Fruit fly (Drosophila melanogaster) whole organism, embryonic: ENCODE data around the gene CG42814.
A peak's percentile ranks its signal among the peaks of the same experiment; 100 is the strongest.

ENCODE experiments used
- Blimp-1 ChIP-seq: fragments of 200-800 bp; sonication (Bioruptor generic); optimal IDR thresholded peaks from 3 replicates; lab custom pipeline; 2018; ENCODE audit warnings: missing biosample characterization, missing genetic modification characterization, mild to moderate bottlenecking, moderate library complexity, missing genetic modification reagents
- CG10274 ChIP-seq: fragments of 200-800 bp; sonication (Bioruptor generic); optimal IDR thresholded peaks from 3 replicates; lab custom pipeline; 2017; ENCODE audit warnings: missing biosample characterization, mild to moderate bottlenecking, missing genetic modification characterization
- CG10462 ChIP-seq: fragments of 200-800 bp; sonication (Bioruptor generic); optimal IDR thresholded peaks from 2 replicates; lab custom pipeline; 2016; ENCODE audit warnings: missing biosample characterization, missing genetic modification characterization
- CG11456 ChIP-seq: fragments of 200-800 bp; sonication (Bioruptor generic); IDR thresholded peaks from 3 replicates; pipeline ENCODE4 v1.3.6; 2022; ENCODE audit warnings: missing biosample characterization, missing genetic modification characterization
- CG2199 ChIP-seq: fragments of 200-800 bp; sonication (Bioruptor generic); IDR thresholded peaks from 3 replicates; pipeline ENCODE4 v1.3.6; 2022; ENCODE audit warnings: missing biosample characterization, missing genetic modification characterization
- CG3163 ChIP-seq: fragments of 200-800 bp; sonication (Bioruptor generic); optimal IDR thresholded peaks from 3 replicates; lab custom pipeline; 2016; ENCODE audit warnings: missing biosample characterization, missing genetic modification characterization
- CG33557 ChIP-seq: fragments of 200-800 bp; sonication (Bioruptor generic); optimal IDR thresholded peaks from 2 replicates; lab custom pipeline; 2019; ENCODE audit warnings: missing biosample characterization, mild to moderate bottlenecking, missing genetic modification characterization, moderate library complexity
- CG6654 ChIP-seq: fragments of 200-800 bp; sonication (Bioruptor generic); optimal IDR thresholded peaks from 2 replicates; lab custom pipeline; 2017; ENCODE audit warnings: missing biosample characterization, mild to moderate bottlenecking, missing genetic modification characterization
- CTCF ChIP-seq: fragments of 200-800 bp; sonication (Bioruptor generic); optimal IDR thresholded peaks from 2 replicates; lab custom pipeline; 2017; ENCODE audit warnings: missing biosample characterization, mild to moderate bottlenecking, missing genetic modification characterization, moderate library complexity
- D19A ChIP-seq: fragments of 200-800 bp; optimal IDR thresholded peaks from 3 replicates; lab custom pipeline; 2019; ENCODE audit warnings: missing biosample characterization, mild to moderate bottlenecking, missing genetic modification characterization, moderate library complexity
- Deaf1 ChIP-seq: fragments of 200-800 bp; optimal IDR thresholded peaks from 3 replicates; lab custom pipeline; 2019; ENCODE audit warnings: missing biosample characterization, mild to moderate bottlenecking, missing genetic modification characterization, moderate library complexity
- Drgx ChIP-seq: fragments of 200-800 bp; sonication (Bioruptor generic); IDR thresholded peaks from 2 replicates; pipeline ENCODE4 v1.3.6; 2022; ENCODE audit warnings: missing biosample characterization, missing genetic modification characterization
- Ets65A ChIP-seq: fragments of 200-800 bp; sonication (Bioruptor generic); peaks from one replicate; lab custom pipeline; 2016; ENCODE audit warnings: missing biosample characterization, missing genetic modification characterization
- Fer1 ChIP-seq: fragments of 200-800 bp; sonication (Bioruptor generic); optimal IDR thresholded peaks from 2 replicates; lab custom pipeline; 2017; ENCODE audit warnings: missing biosample characterization, mild to moderate bottlenecking, missing genetic modification characterization
- H15 ChIP-seq: fragments of 200-800 bp; sonication (Bioruptor generic); IDR thresholded peaks from 3 replicates; pipeline ENCODE4 v1.3.6; 2022; ENCODE audit warnings: missing biosample characterization, missing genetic modification characterization
- HLH4C ChIP-seq: fragments of 200-800 bp; sonication (Bioruptor generic); IDR thresholded peaks from 3 replicates; pipeline ENCODE4 v1.3.6; 2022; ENCODE audit warnings: missing biosample characterization, missing genetic modification characterization; ENCODE audit not compliant: partially characterized antibody
- Hr78 ChIP-seq, 2 experiments: fragments of 200-800 bp in 1 of 2; fragments of >200 bp in 1 of 2; sonication (Bioruptor generic) in 1 of 2; optimal IDR thresholded peaks; 2 replicates each; lab custom pipeline; 2017 to 2019; ENCODE audit warnings: missing biosample characterization in 2 of 2, missing genetic modification characterization in 2 of 2, mild to moderate bottlenecking in 1 of 2, moderate library complexity in 1 of 2
- Med ChIP-seq: fragments of 200-800 bp; sonication (Bioruptor generic); peaks from one replicate; lab custom pipeline; 2016; ENCODE audit warnings: missing biosample characterization, missing genetic modification characterization, mild to moderate bottlenecking, inconsistent platforms, moderate library complexity
- Nf-YB ChIP-seq: fragments of 200-800 bp; sonication (Bioruptor generic); optimal IDR thresholded peaks from 3 replicates; lab custom pipeline; 2019; ENCODE audit warnings: missing biosample characterization, mild to moderate bottlenecking, missing genetic modification characterization, moderate library complexity
- Nf-YC ChIP-seq: fragments of 200-800 bp; optimal IDR thresholded peaks from 3 replicates; lab custom pipeline; 2019; ENCODE audit warnings: missing biosample characterization, mild to moderate bottlenecking, missing genetic modification characterization, moderate library complexity
- Ptx1 ChIP-seq: fragments of 200-800 bp; sonication (Bioruptor generic); IDR thresholded peaks from 2 replicates; pipeline ENCODE4 v1.3.6; 2022; ENCODE audit warnings: missing biosample characterization, missing genetic modification characterization
- Stat92E ChIP-seq, 3 experiments: fragments of >200 bp in 2 of 3; fragments of 200-800 bp in 1 of 3; sonication (Bioruptor generic) in 1 of 3; optimal IDR thresholded peaks; 2 replicates each; lab custom pipeline; 2017 to 2019; ENCODE audit warnings: missing biosample characterization in 3 of 3, missing genetic modification characterization in 3 of 3, mild to moderate bottlenecking in 1 of 3, moderate library complexity in 1 of 3
- Trl ChIP-seq, 3 experiments: fragments of >200 bp in 2 of 3; fragments of 200-800 bp in 1 of 3; sonication (Bioruptor generic) in 1 of 3; optimal IDR thresholded peaks; 2 replicates in 1 of 3; 3 replicates in 2 of 3; lab custom pipeline; 2016 to 2017; ENCODE audit warnings: missing biosample characterization in 1 of 3, missing genetic modification characterization in 1 of 3
- cad ChIP-seq: fragments of >200 bp; optimal IDR thresholded peaks from 2 replicates; lab custom pipeline; 2017; ENCODE audit warnings: missing biosample characterization, missing genetic modification characterization
- cas ChIP-seq: fragments of 200-800 bp; sonication (Bioruptor generic); IDR thresholded peaks from 2 replicates; pipeline ENCODE4 v1.3.6; 2022; ENCODE audit warnings: missing biosample characterization, missing genetic modification characterization
- cg ChIP-seq: fragments of 200-800 bp; sonication (Bioruptor generic); optimal IDR thresholded peaks from 3 replicates; lab custom pipeline; 2019; ENCODE audit warnings: missing biosample characterization, mild to moderate bottlenecking, missing genetic modification characterization, moderate library complexity
- chif ChIP-seq, 2 experiments: fragments of 200-800 bp; sonication (Bioruptor generic); optimal IDR thresholded peaks; 3 replicates each; lab custom pipeline; 2016; ENCODE audit warnings: missing biosample characterization in 2 of 2, missing genetic modification characterization in 2 of 2
- chinmo ChIP-seq: fragments of 200-800 bp; sonication (Bioruptor generic); IDR thresholded peaks from 4 replicates; pipeline ENCODE4 v1.3.6; 2022; ENCODE audit warnings: missing biosample characterization, missing genetic modification characterization; ENCODE audit not compliant: partially characterized antibody
- ci ChIP-seq: fragments of 200-800 bp; sonication (Bioruptor generic); IDR thresholded peaks from 3 replicates; pipeline ENCODE4 v1.3.6; 2022; ENCODE audit warnings: missing biosample characterization, missing genetic modification characterization
- dati ChIP-seq: fragments of 200-800 bp; sonication (Bioruptor generic); IDR thresholded peaks from 2 replicates; pipeline ENCODE4 v1.3.6; 2022; ENCODE audit warnings: missing biosample characterization, missing genetic modification characterization
- grn ChIP-seq: fragments of 200-800 bp; sonication (Bioruptor generic); optimal IDR thresholded peaks from 3 replicates; lab custom pipeline; 2017; ENCODE audit warnings: missing biosample characterization, missing genetic modification characterization
- nom ChIP-seq: fragments of 200-800 bp; sonication (Bioruptor generic); optimal IDR thresholded peaks from 2 replicates; lab custom pipeline; 2017; ENCODE audit warnings: missing biosample characterization, missing genetic modification characterization, mild to moderate bottlenecking, moderate library complexity, missing genetic modification reagents
- prd ChIP-seq, 3 experiments: fragments of >200 bp in 2 of 3; fragments of 200-800 bp in 1 of 3; sonication (Bioruptor generic) in 1 of 3; optimal IDR thresholded peaks in 2 of 3; IDR thresholded peaks in 1 of 3; 2 replicates in 2 of 3; 3 replicates in 1 of 3; pipeline versions ENCODE4 v1.3.6 to Lab custom; 2017 to 2022; ENCODE audit warnings: missing biosample characterization in 1 of 3, missing genetic modification characterization in 1 of 3
- sens ChIP-seq: fragments of 200-800 bp; sonication (Bioruptor generic); peaks from one replicate; lab custom pipeline; 2016; ENCODE audit warnings: missing biosample characterization, missing genetic modification characterization

CG42814 gene

dm6 chr3R:27226080-27226648, 3.1 kb downstream of the CG42814 start:
- TF ChIP-seq Med (GFP tag; lab: Kevin White, UChicago) (peak; percentile 29), CG6654 (peak; percentile 97), cad (GFP tag; lab: Kevin White, UChicago) (peak; percentile 92), Ets65A (GFP tag; lab: Kevin White, UChicago) (peak; percentile 58), HLH4C (GFP tag; lab: Robert Waterston, UW) (0 out of 3 replicates have a peak, but pooled peaks have one; percentile 26), cas (no peak)
- TF ChIP-seq, all 482 proteins: peak for 5

DNA sequence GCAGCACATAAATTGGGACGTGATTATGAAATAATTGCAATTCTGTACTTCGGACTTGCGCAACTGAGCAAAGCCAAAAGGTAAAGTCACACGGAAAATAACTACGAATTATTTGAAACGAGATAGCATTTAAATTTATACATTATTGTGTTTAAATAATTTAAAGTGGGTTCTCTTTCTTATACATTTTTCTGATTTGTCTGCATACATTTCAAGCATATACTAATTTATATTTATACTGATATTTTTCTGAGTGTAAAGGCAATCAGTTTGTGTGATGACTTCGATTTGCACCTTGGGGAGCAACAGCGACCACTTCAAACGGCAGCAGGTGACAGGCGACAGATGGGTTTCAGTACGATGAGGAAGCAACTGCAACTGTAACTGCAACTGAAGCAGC, 3.8 kb downstream of the CG42814 start:
- no peak for TF ChIP-seq Fer1 (GFP tag; lab: Kevin White, UChicago)
- peak; percentile 31 for TF ChIP-seq sens

DNA sequence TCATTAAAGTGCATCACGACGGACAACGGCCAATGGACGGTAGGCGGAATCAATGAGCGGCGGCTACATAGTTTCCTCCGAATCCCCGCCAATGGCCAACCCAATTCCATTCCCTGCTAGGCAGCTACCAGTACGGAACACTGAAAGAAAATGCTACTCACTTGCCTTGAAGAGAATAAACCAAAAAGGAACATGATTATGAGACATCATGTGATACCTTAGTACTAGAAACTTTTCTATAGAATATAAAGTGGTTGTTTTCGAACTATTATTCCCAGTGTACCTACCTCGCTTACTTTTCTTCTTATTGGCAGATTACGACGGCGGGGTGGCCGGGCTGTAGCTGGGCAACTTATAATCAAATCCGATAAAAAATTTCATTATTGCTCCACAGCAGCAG, 4.5 kb downstream of the CG42814 start:
- TF ChIP-seq Ptx1 (no peak), Drgx (GFP tag; lab: Robert Waterston, UW) (peak; percentile 43; the same call in 1 of the 2 replicates), prd (optimal IDR thresholded peaks at IDR 0.05; lab: Kevin White, UChicago) (no peak), prd (GFP tag; IDR thresholded peaks at IDR 0.05; lab: Robert Waterston, UW) (peak; percentile 53; the same call in 1 of the 3 replicates), nom (GFP tag; lab: Kevin White, UChicago) (peak; percentile 42), Med (GFP tag; lab: Kevin White, UChicago) (peak; percentile 32)
- TF ChIP-seq, all 482 proteins: peak for 4

DNA sequence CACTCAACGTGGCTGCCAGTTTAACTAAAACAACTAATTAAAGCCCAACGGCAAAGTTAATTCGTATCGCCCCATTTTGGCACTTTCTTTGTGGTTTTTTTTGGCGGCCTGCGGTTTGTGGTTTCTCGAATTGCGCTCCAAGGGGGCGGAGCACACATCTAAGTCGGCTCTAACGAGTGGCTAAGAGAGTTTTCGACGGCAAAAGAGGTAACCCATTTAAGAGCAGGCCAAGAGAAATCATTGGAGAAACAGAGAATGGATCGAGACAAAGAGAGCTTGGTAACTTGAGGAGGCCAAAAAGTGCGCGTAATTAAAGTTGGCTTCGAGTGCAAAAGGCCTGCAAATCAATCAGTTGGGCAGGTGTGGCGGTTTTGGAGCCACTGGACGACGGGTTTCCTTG, 6.3 kb downstream of the CG42814 start:
- TF ChIP-seq Trl (optimal IDR thresholded peaks at IDR 0.05; lab: Kevin White, UChicago) (peak; percentile 49 to 60), Trl (GFP tag; optimal IDR thresholded peaks at IDR 0.05; lab: Kevin White, UChicago) (no peak), Nf-YB (peak; percentile 60), CG10274 (GFP tag; lab: Kevin White, UChicago) (no peak), CG33557 (GFP tag; lab: Kevin White, UChicago) (no peak), chinmo (GFP tag; lab: Robert Waterston, UW) (0 out of 4 replicates have a peak, but pooled peaks have one; percentile 19), nom (GFP tag; lab: Kevin White, UChicago) (no peak), Nf-YC (tag; lab: Kevin White, UChicago) (peak; percentile 69), Deaf1 (tag; lab: Kevin White, UChicago) (peak; percentile 19), CG6654 (peak; percentile 65), CG3163 (GFP tag; lab: Kevin White, UChicago) (peak; percentile 88)
- TF ChIP-seq, all 482 proteins: peak for 7

- TF ChIP-seq H15 (GFP tag; lab: Robert Waterston, UW) (no peak), Nf-YC (tag; lab: Kevin White, UChicago) (no peak), grn (GFP tag; lab: Kevin White, UChicago) (peak; percentile 84), Blimp-1 (GFP tag; lab: Kevin White, UChicago) (peak; percentile 7), D19A (tag; lab: Kevin White, UChicago) (no peak), chif (GFP tag; optimal IDR thresholded peaks at IDR 0.05; lab: Kevin White, UChicago) (no peak)
Observed at dm6 chr3R:27222013-27222673, 7.1 kb downstream of the CG42814 start.

DNA sequence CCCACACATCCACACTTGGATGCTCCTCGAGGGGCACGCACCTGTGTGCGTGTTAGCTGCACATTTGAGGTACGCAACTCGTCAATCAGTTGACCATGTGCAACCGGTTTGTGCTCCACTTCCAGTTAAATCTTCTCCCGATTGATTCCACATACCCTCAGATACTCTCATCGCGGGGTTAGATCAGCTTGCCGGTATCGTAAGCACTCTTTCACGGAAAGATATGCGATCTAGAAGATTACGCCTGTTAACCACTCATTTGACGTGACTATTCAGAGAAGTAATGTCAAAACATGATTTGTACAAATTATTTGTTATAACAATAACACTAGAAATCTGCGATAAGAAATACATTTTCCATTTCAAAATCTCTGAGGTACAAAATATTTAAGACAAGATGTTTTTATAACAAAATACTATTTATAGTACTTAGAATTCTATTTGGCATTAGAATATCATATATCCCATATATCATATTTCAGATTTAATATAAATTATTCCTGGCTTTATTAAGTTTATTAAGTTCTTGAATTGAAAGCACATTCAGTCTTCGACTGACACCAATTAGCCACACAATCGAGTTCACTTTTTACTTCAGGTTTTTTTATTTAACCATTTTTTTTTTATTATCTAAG, 8.3 kb downstream of the CG42814 start:
- TF ChIP-seq cg, result peak; percentile 36
- TF ChIP-seq CG10462 (GFP tag; lab: Kevin White, UChicago), result no peak
- peak; percentile 27 for TF ChIP-seq sens
- no peak for TF ChIP-seq Hr78 (GFP tag; optimal IDR thresholded peaks at IDR 0.05; lab: Kevin White, UChicago)
- no peak for TF ChIP-seq CTCF (GFP tag; lab: Kevin White, UChicago)
- TF ChIP-seq Ets65A (GFP tag; lab: Kevin White, UChicago), result peak; percentile 52
- peak; percentile 69 for TF ChIP-seq grn (GFP tag; lab: Kevin White, UChicago)
- TF ChIP-seq ci (GFP tag; lab: Robert Waterston, UW), result no peak
- TF ChIP-seq CG11456 (GFP tag; lab: Robert Waterston, UW), result 0 out of 3 replicates have a peak, but pooled peaks have one; percentile 8
- TF ChIP-seq Stat92E (GFP tag; optimal IDR thresholded peaks at IDR 0.05; lab: Kevin White, UChicago), result peak in 1 of 3 experiments; percentile 85
- TF ChIP-seq D19A (tag; lab: Kevin White, UChicago), result peak; percentile 35
- 0 out of 3 replicates have a peak, but pooled peaks have one; percentile 23 for TF ChIP-seq CG2199 (GFP tag; lab: Robert Waterston, UW)
- no peak for TF ChIP-seq dati (GFP tag; lab: Robert Waterston, UW)
